Fruit fly (Drosophila melanogaster) whole organism, wandering third instar larva: ENCODE measurements around the gene CG2258.

ENCODE experiments used
- Abd-B ChIP-seq: fragments of >200 bp; optimal IDR thresholded peaks from 2 replicates; lab custom pipeline; 2017; ENCODE audit warnings: missing biosample characterization, missing genetic modification characterization
- CG32264 ChIP-seq: fragments of 200-800 bp; sonication (Bioruptor generic); optimal IDR thresholded peaks from 2 replicates; lab custom pipeline; 2016; ENCODE audit warnings: missing biosample characterization, missing genetic modification characterization
- CG9705 ChIP-seq: fragments of 200-800 bp; sonication (Bioruptor generic); optimal IDR thresholded peaks from 2 replicates; lab custom pipeline; 2018; ENCODE audit warnings: missing biosample characterization, mild to moderate bottlenecking, missing genetic modification characterization
- CrebA ChIP-seq: fragments of 200-800 bp; sonication (Bioruptor generic); optimal IDR thresholded peaks from 2 replicates; lab custom pipeline; 2016; ENCODE audit warnings: missing biosample characterization, mild to moderate bottlenecking, missing genetic modification characterization, borderline replicate concordance
- Dfd ChIP-seq: fragments of >200 bp; optimal IDR thresholded peaks from 2 replicates; lab custom pipeline; 2017; ENCODE audit warnings: missing biosample characterization, missing genetic modification characterization
- Dif ChIP-seq: fragments of 200-275, 200-300 bp; sonication (Bioruptor generic); optimal IDR thresholded peaks from 2 replicates; lab custom pipeline; 2018; ENCODE audit warnings: missing biosample characterization, missing genetic modification characterization; ENCODE audit not compliant: partially characterized antibody
- GATAd ChIP-seq: sonication (Bioruptor generic); optimal IDR thresholded peaks from 2 replicates; lab custom pipeline; 2016; ENCODE audit warnings: missing biosample characterization, missing genetic modification characterization
- HLH106 ChIP-seq: fragments of 200-800 bp; optimal IDR thresholded peaks from 3 replicates; lab custom pipeline; 2019; ENCODE audit warnings: missing biosample characterization, mild to moderate bottlenecking, missing genetic modification characterization, moderate library complexity
- Hnf4 ChIP-seq: fragments of 200-800 bp; sonication (Bioruptor generic); optimal IDR thresholded peaks from 2 replicates; lab custom pipeline; 2016; ENCODE audit warnings: missing biosample characterization, mild to moderate bottlenecking, missing genetic modification characterization
- Hr78 ChIP-seq: fragments of >200 bp; optimal IDR thresholded peaks from 2 replicates; lab custom pipeline; 2017; ENCODE audit warnings: missing biosample characterization, missing genetic modification characterization
- Hr83 ChIP-seq: fragments of 200-300 bp; sonication (Bioruptor generic); optimal IDR thresholded peaks from 2 replicates; lab custom pipeline; 2016; ENCODE audit warnings: missing biosample characterization, mild to moderate bottlenecking, missing genetic modification characterization, moderate library complexity; ENCODE audit not compliant: poor library complexity, severe bottlenecking
- Jra ChIP-seq: sonication (Bioruptor generic); optimal IDR thresholded peaks from 2 replicates; lab custom pipeline; 2016; ENCODE audit warnings: missing biosample characterization, missing genetic modification characterization
- Mio ChIP-seq: sonication (Bioruptor generic); optimal IDR thresholded peaks from 2 replicates; lab custom pipeline; 2016; ENCODE audit warnings: missing biosample characterization, missing genetic modification characterization
- Myc ChIP-seq: fragments of >200 bp; optimal IDR thresholded peaks from 2 replicates; lab custom pipeline; 2017
- N ChIP-seq: fragments of >200 bp; optimal IDR thresholded peaks from 2 replicates; lab custom pipeline; 2018; ENCODE audit warnings: missing biosample characterization, missing external identifiers, missing genetic modification characterization
- OdsH ChIP-seq: fragments of 200-800 bp; sonication (Bioruptor generic); optimal IDR thresholded peaks from 2 replicates; lab custom pipeline; 2016; ENCODE audit warnings: missing biosample characterization, mild to moderate bottlenecking, missing genetic modification characterization
- Rel ChIP-seq, 2 experiments: fragments of 200-800 bp; sonication (Bioruptor generic) in 1 of 2; optimal IDR thresholded peaks; 2 replicates in 1 of 2; 3 replicates in 1 of 2; lab custom pipeline; 2016 to 2019; ENCODE audit warnings: mild to moderate bottlenecking in 2 of 2, missing biosample characterization in 2 of 2, missing genetic modification characterization in 2 of 2, moderate library complexity in 1 of 2
- Sp1 ChIP-seq: fragments of 200-800 bp; sonication (Bioruptor generic); optimal IDR thresholded peaks from 3 replicates; lab custom pipeline; 2019; ENCODE audit warnings: missing biosample characterization, mild to moderate bottlenecking, missing genetic modification characterization, moderate library complexity
- Vsx2 ChIP-seq: fragments of 200-300, 225-300 bp; sonication (Bioruptor generic); optimal IDR thresholded peaks from 2 replicates; lab custom pipeline; 2018; ENCODE audit warnings: missing biosample characterization, missing genetic modification characterization; ENCODE audit not compliant: partially characterized antibody
- br ChIP-seq: fragments of 200-800 bp; sonication (Bioruptor generic); optimal IDR thresholded peaks from 2 replicates; lab custom pipeline; 2016; ENCODE audit warnings: missing biosample characterization, missing genetic modification characterization
- brk ChIP-seq: fragments of 200-800 bp; sonication (Bioruptor generic); optimal IDR thresholded peaks from 2 replicates; lab custom pipeline; 2016; ENCODE audit warnings: missing biosample characterization, mild to moderate bottlenecking, missing genetic modification characterization
- dl ChIP-seq, 2 experiments: fragments of 175-275, 200-275 bp in 1 of 2; fragments of 200-275 bp in 1 of 2; sonication (Bioruptor generic); optimal IDR thresholded peaks; lab custom pipeline; 2018; ENCODE audit warnings: mild to moderate bottlenecking in 2 of 2, missing biosample characterization in 2 of 2, missing genetic modification characterization in 2 of 2, moderate library complexity in 2 of 2; ENCODE audit not compliant: partially characterized antibody in 2 of 2, insufficient read depth in 1 of 2
- dmrt93B ChIP-seq: fragments of 200-800 bp; sonication (Bioruptor generic); optimal IDR thresholded peaks from 2 replicates; lab custom pipeline; 2018; ENCODE audit warnings: missing biosample characterization, mild to moderate bottlenecking, missing genetic modification characterization
- dsf ChIP-seq: sonication (Bioruptor generic); optimal IDR thresholded peaks from 2 replicates; lab custom pipeline; 2016; ENCODE audit warnings: missing biosample characterization, missing genetic modification characterization, borderline replicate concordance
- ey ChIP-seq: fragments of 200-800 bp; sonication (Bioruptor generic); optimal IDR thresholded peaks from 2 replicates; lab custom pipeline; 2016; ENCODE audit warnings: missing biosample characterization, missing genetic modification characterization
- foxo ChIP-seq, 2 experiments: fragments of 200-800 bp; sonication (Bioruptor generic); optimal IDR thresholded peaks; 2 replicates in 1 of 2; 3 replicates in 1 of 2; lab custom pipeline; 2016 to 2017; ENCODE audit warnings: missing biosample characterization in 2 of 2, missing genetic modification characterization in 2 of 2
- fru ChIP-seq: fragments of 200-800 bp; sonication (Bioruptor generic); optimal IDR thresholded peaks from 3 replicates; lab custom pipeline; 2016; ENCODE audit warnings: missing biosample characterization, mild to moderate bottlenecking, missing genetic modification characterization
- h ChIP-seq: fragments of 200-800 bp; sonication (Bioruptor generic); optimal IDR thresholded peaks from 3 replicates; lab custom pipeline; 2016; ENCODE audit warnings: missing biosample characterization, mild to moderate bottlenecking, missing genetic modification characterization
- jim ChIP-seq: fragments of 175-275, 200-325 bp; sonication (Bioruptor generic); optimal IDR thresholded peaks from 2 replicates; lab custom pipeline; 2016; ENCODE audit warnings: missing biosample characterization, mild to moderate bottlenecking, missing genetic modification characterization
- lola ChIP-seq: fragments of >200 bp; optimal IDR thresholded peaks from 2 replicates; lab custom pipeline; 2017; ENCODE audit warnings: missing biosample characterization, missing genetic modification characterization
- pan ChIP-seq: fragments of >200 bp; optimal IDR thresholded peaks from 2 replicates; lab custom pipeline; 2017
- psq ChIP-seq: fragments of 200-800 bp; sonication (Bioruptor generic); optimal IDR thresholded peaks from 3 replicates; lab custom pipeline; 2017; ENCODE audit warnings: missing biosample characterization, mild to moderate bottlenecking, missing genetic modification characterization, moderate library complexity
- rgr ChIP-seq: fragments of 200-800 bp; sonication (Bioruptor generic); optimal IDR thresholded peaks from 3 replicates; lab custom pipeline; 2016; ENCODE audit warnings: missing biosample characterization, mild to moderate bottlenecking, missing genetic modification characterization
- sage ChIP-seq: fragments of 200-800 bp; sonication (Bioruptor generic); optimal IDR thresholded peaks from 2 replicates; lab custom pipeline; 2016; ENCODE audit warnings: missing biosample characterization, mild to moderate bottlenecking, missing genetic modification characterization
- sv ChIP-seq: fragments of 200-800 bp; sonication (Bioruptor generic); optimal IDR thresholded peaks from 3 replicates; lab custom pipeline; 2016; ENCODE audit warnings: missing biosample characterization, missing genetic modification characterization
- tai ChIP-seq: sonication (Bioruptor generic); optimal IDR thresholded peaks from 2 replicates; lab custom pipeline; 2016; ENCODE audit warnings: missing biosample characterization, missing genetic modification characterization
- usp ChIP-seq: fragments of >200 bp; optimal IDR thresholded peaks from 2 replicates; lab custom pipeline; 2017; ENCODE audit warnings: missing biosample characterization, missing genetic modification characterization
- woc ChIP-seq: sonication (Bioruptor generic); optimal IDR thresholded peaks from 2 replicates; lab custom pipeline; 2016; ENCODE audit warnings: missing biosample characterization, mild to moderate bottlenecking, missing genetic modification characterization

The CG2258 gene

DNA sequence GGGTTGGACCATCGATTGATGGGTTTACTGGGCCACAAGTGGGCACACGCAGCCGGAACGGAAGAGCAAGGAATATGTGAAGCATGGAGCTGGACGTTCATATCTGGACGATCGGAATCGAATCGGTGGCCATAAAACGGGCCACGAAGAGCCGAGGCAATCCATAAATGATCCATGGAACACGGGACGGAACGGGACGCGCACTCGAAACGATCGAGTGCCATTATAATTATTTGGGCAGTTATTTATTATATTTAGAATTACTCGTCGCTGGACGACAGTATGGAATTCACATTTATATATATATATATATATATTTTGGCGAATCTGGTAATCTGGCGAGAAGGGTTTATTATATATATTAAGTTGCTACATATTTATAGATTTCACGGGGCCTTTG, 6.0 kb upstream of the CG2258 start:
- no peak for TF ChIP-seq CG32264

DNA sequence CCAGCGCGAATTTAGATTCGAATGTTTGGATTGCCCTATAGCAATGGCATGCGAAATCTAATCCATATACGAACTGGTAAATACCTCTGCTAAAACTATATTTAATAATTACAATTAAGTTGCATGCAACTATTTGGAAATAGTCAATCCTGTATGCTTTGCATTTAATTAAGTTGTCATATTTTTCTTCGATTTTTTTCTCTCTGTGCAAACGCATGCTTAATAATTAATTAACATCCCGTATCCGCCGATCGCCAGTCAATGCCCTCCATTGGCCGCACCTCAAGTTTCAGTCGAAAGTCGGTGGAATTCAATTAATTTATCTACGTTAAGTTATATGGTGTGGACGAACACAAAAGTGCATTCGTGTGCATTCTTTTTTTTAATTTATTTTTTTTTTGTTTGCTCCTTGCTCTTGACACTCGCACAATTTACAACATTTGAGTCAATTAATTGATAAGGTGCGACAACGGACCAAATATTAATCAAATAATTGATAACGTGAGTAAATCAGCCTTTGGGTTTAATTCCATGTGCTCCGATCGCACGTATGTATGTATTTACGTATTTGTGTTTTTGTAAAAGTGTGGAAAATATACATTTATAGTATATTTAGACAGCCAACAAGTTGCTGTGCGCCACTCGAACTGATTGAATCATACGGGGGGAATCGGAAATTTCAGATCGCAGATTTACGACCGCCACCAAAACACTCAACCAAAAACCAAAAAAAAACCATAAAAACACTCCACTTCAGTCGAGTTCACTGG, 4.6 kb upstream of the CG2258 start:
- no peak for TF ChIP-seq sv
- TF ChIP-seq foxo (GFP tag; optimal IDR thresholded peaks at IDR 0.05; lab: Kevin White, UChicago) = no peak
- TF ChIP-seq Hr83 = no peak
- TF ChIP-seq Sp1 (GFP tag; lab: Kevin White, UChicago) = no peak
- TF ChIP-seq woc (GFP tag; lab: Kevin White, UChicago) = no peak
- peak; percentile 12 for TF ChIP-seq h
- no peak for TF ChIP-seq Rel (GFP tag; optimal IDR thresholded peaks at IDR 0.05; lab: Kevin White, UChicago)
- TF ChIP-seq Rel (tag; optimal IDR thresholded peaks at IDR 0.05; lab: Kevin White, UChicago) = peak; percentile 61
- TF ChIP-seq Myc (lab: Kevin White, UChicago) = no peak
- TF ChIP-seq fru (GFP tag; lab: Kevin White, UChicago) = peak; percentile 23
- TF ChIP-seq dmrt93B (GFP tag; lab: Kevin White, UChicago) = no peak
- TF ChIP-seq, all 38 proteins: peak for 3

DNA sequence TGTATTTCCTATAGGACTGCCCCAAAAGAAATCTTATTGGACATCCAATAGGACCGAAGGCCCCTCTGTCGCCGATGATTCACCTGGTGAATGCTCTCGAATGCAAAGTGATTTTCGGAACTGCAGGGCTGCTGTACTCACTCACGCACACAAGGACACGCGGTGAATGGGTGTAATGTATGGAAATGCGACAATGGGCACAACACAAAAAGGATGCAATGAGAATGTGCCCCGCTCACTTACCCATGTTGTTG, 1.1 kb downstream of the CG2258 start:
- TF ChIP-seq sage (GFP tag; lab: Kevin White, UChicago) = no peak
- TF ChIP-seq h = no peak
- TF ChIP-seq fru (GFP tag; lab: Kevin White, UChicago) = no peak
- no peak for TF ChIP-seq brk
- no peak for TF ChIP-seq tai (GFP tag; lab: Kevin White, UChicago)
- TF ChIP-seq Sp1 (GFP tag; lab: Kevin White, UChicago) = no peak
- no peak for TF ChIP-seq Mio
- no peak for TF ChIP-seq Vsx2 (GFP tag; lab: Kevin White, UChicago)
- TF ChIP-seq CG32264 = no peak
- TF ChIP-seq ey (GFP tag; lab: Kevin White, UChicago) = no peak
- no peak for TF ChIP-seq psq (GFP tag; lab: Kevin White, UChicago)
- TF ChIP-seq Dfd (GFP tag; lab: Kevin White, UChicago) = no peak

DNA sequence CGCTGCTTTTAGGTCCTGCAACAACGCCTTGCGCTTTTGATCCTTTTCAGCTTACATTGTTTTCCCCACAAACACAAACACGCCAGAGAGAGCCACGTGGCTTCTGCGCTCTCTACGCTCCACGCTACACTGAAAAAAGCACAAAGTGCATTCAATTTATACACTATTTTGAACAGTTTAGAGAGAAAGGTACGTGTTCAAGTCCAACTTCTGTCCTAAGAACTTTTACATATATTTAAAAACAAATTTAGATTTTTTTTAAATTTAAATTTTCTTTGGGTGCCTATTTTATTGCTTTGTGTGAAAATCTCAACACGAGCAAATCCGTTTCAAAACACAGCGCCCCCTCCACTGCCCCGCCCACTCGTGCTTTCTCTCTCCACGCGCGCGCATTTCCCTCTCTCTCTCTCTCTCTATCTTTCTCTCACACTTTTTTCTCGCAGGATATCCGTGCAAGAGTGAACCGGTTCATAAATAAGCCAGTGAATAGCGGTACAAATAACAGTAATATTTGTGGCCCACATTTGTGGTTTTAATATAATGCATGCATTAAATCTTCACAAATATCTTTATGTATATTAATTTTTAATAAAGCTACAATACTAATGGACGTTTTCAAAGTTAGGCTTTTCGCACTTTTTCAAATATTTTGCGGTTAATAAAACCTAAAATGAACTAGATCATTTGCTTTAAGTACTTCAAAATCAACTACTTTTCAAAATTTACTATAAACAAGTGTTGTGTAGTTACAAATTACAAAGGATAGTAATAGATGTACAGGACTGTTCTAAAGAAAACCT, 1.7 kb downstream of the CG2258 start:
- peak; percentile 82 for TF ChIP-seq rgr (GFP tag; lab: Kevin White, UChicago)
- no peak for TF ChIP-seq Mio
- peak; percentile 33 for TF ChIP-seq dmrt93B (GFP tag; lab: Kevin White, UChicago)
- TF ChIP-seq h = peak; percentile 82
- no peak for TF ChIP-seq Myc (lab: Kevin White, UChicago)
- no peak for TF ChIP-seq GATAd (GFP tag; lab: Kevin White, UChicago)
- TF ChIP-seq woc (GFP tag; lab: Kevin White, UChicago) = peak; percentile 50
- TF ChIP-seq N (GFP tag; lab: Kevin White, UChicago) = no peak
- TF ChIP-seq CG9705 (GFP tag; lab: Kevin White, UChicago) = no peak
- TF ChIP-seq br = peak; percentile 66
- TF ChIP-seq CG32264 = no peak
- TF ChIP-seq lola = no peak
- peak; percentile 65 for TF ChIP-seq ey (GFP tag; lab: Kevin White, UChicago)
- TF ChIP-seq dsf (GFP tag; lab: Kevin White, UChicago) = no peak
- TF ChIP-seq sage (GFP tag; lab: Kevin White, UChicago) = no peak
- no peak for TF ChIP-seq Abd-B
- TF ChIP-seq Vsx2 (GFP tag; lab: Kevin White, UChicago) = no peak
- TF ChIP-seq foxo (GFP tag; optimal IDR thresholded peaks at IDR 0.05; lab: Kevin White, UChicago) = peak in 1 of 2 experiments; percentile 77
- peak; percentile 70 for TF ChIP-seq HLH106 (tag; lab: Kevin White, UChicago)
- no peak for TF ChIP-seq Dfd (GFP tag; lab: Kevin White, UChicago)
- TF ChIP-seq sv = peak; percentile 63
- TF ChIP-seq Sp1 (GFP tag; lab: Kevin White, UChicago) = peak; percentile 68
- TF ChIP-seq Rel (GFP tag; optimal IDR thresholded peaks at IDR 0.05; lab: Kevin White, UChicago) = no peak
- TF ChIP-seq Rel (tag; optimal IDR thresholded peaks at IDR 0.05; lab: Kevin White, UChicago) = no peak
- TF ChIP-seq Hr78 (GFP tag; lab: Kevin White, UChicago) = no peak
- TF ChIP-seq Jra = no peak
- TF ChIP-seq usp (GFP tag; lab: Kevin White, UChicago) = no peak
- TF ChIP-seq psq (GFP tag; lab: Kevin White, UChicago) = peak; percentile 61
- TF ChIP-seq brk = peak; percentile 64
- TF ChIP-seq pan (lab: Kevin White, UChicago) = no peak
- no peak for TF ChIP-seq tai (GFP tag; lab: Kevin White, UChicago)
- no peak for TF ChIP-seq jim (GFP tag; lab: Kevin White, UChicago)
- no peak for TF ChIP-seq Hr83
- TF ChIP-seq CrebA (GFP tag; lab: Kevin White, UChicago) = no peak
- TF ChIP-seq dl (GFP tag; optimal IDR thresholded peaks at IDR 0.05; lab: Kevin White, UChicago; ENCODE audit: insufficient read depth in 1 of 2, partially characterized antibody in 2 of 2) = no peak
- TF ChIP-seq Dif (GFP tag; lab: Kevin White, UChicago) = no peak
- TF ChIP-seq Hnf4 (GFP tag; lab: Kevin White, UChicago) = peak; percentile 57
- TF ChIP-seq fru (GFP tag; lab: Kevin White, UChicago) = peak; percentile 72
- peak; percentile 63 for TF ChIP-seq OdsH (GFP tag; lab: Kevin White, UChicago)
